Worm (Caenorhabditis elegans) whole organism, L2 larva: ENCODE data around the gene pkc-3.

Source experiments
- F13H6.1 ChIP-seq: sonication (generic microtip); optimal IDR thresholded peaks from 2 replicates; lab custom pipeline; 2016; ENCODE audit warnings: missing genetic modification characterization, missing compliant biosample characterization
- R02D3.7 ChIP-seq: fragments of 150-350 bp; optimal IDR thresholded peaks from 2 replicates; lab custom pipeline; 2014; ENCODE audit warnings: missing biosample characterization, missing genetic modification characterization
- Y55F3AM.14 ChIP-seq: fragments of 200-800 bp; sonication (Bioruptor generic); optimal IDR thresholded peaks from 2 replicates; lab custom pipeline; 2018; ENCODE audit warnings: mild to moderate bottlenecking, missing genetic modification characterization, missing compliant biosample characterization
- ZK546.5 ChIP-seq: sonication (generic microtip); optimal IDR thresholded peaks from 2 replicates; lab custom pipeline; 2017; ENCODE audit warnings: missing biosample characterization, missing genetic modification characterization
- alr-1 ChIP-seq: fragments of 150-350 bp; optimal IDR thresholded peaks from 2 replicates; lab custom pipeline; 2014; ENCODE audit warnings: missing biosample characterization, missing genetic modification characterization
- aly-2 ChIP-seq: fragments of 150-350 bp; optimal IDR thresholded peaks from 2 replicates; lab custom pipeline; 2014; ENCODE audit warnings: missing biosample characterization, missing genetic modification characterization
- ama-1 ChIP-seq: fragments of 150-350 bp; optimal IDR thresholded peaks from 2 replicates; lab custom pipeline; 2018; ENCODE audit warnings: inconsistent platforms
- blmp-1 ChIP-seq: sonication (generic microtip); optimal IDR thresholded peaks from 2 replicates; lab custom pipeline; 2017; ENCODE audit warnings: missing genetic modification characterization, mild to moderate bottlenecking, missing compliant biosample characterization, antibody characterized with exemption, moderate library complexity; ENCODE audit not compliant: insufficient read depth
- ceh-16 ChIP-seq: fragments of 150-350 bp; optimal IDR thresholded peaks from 2 replicates; lab custom pipeline; 2014; ENCODE audit warnings: missing biosample characterization, missing genetic modification characterization
- ceh-82 ChIP-seq: fragments of 150-350 bp; optimal IDR thresholded peaks from 2 replicates; lab custom pipeline; 2014; ENCODE audit warnings: missing biosample characterization, missing genetic modification characterization
- crh-2 ChIP-seq: sonication (generic microtip); optimal IDR thresholded peaks from 2 replicates; lab custom pipeline; 2017; ENCODE audit warnings: missing biosample characterization, missing genetic modification characterization
- dmd-4 ChIP-seq: sonication (generic microtip); optimal IDR thresholded peaks from 2 replicates; lab custom pipeline; 2017; ENCODE audit warnings: missing biosample characterization, missing genetic modification characterization
- egl-27 ChIP-seq: sonication (generic microtip); optimal IDR thresholded peaks from 3 replicates; lab custom pipeline; 2017; ENCODE audit warnings: missing biosample characterization, missing genetic modification reagents, missing genetic modification characterization
- elt-1 ChIP-seq: fragments of 150-350 bp; optimal IDR thresholded peaks from 2 replicates; lab custom pipeline; 2014; ENCODE audit warnings: missing biosample characterization, missing genetic modification characterization
- elt-3 ChIP-seq: sonication (generic microtip); optimal IDR thresholded peaks from 2 replicates; lab custom pipeline; 2017; ENCODE audit warnings: missing biosample characterization, missing genetic modification characterization
- fos-1 ChIP-seq: fragments of 150-350 bp; optimal IDR thresholded peaks from 2 replicates; lab custom pipeline; 2014; ENCODE audit warnings: missing biosample characterization, missing genetic modification characterization
- gmeb-1 ChIP-seq: fragments of 150-350 bp; optimal IDR thresholded peaks from 2 replicates; lab custom pipeline; 2014; ENCODE audit warnings: missing biosample characterization, missing genetic modification characterization
- lin-11 ChIP-seq: fragments of 150-350 bp; sonication (generic microtip); optimal IDR thresholded peaks from 2 replicates; lab custom pipeline; 2014; ENCODE audit warnings: missing biosample characterization, missing genetic modification characterization, inconsistent platforms, mixed read lengths
- lin-13 ChIP-seq: fragments of 150-350 bp; optimal IDR thresholded peaks from 2 replicates; lab custom pipeline; 2014; ENCODE audit warnings: missing biosample characterization, missing genetic modification reagents, missing genetic modification characterization
- lin-39 ChIP-seq: fragments of 150-350 bp; optimal IDR thresholded peaks from 2 replicates; lab custom pipeline; 2014; ENCODE audit warnings: missing biosample characterization, missing genetic modification reagents, missing genetic modification characterization
- mab-5 ChIP-seq: fragments of 150-350 bp; optimal IDR thresholded peaks from 2 replicates; lab custom pipeline; 2014; ENCODE audit warnings: missing biosample characterization, missing genetic modification characterization
- mbf-1 ChIP-seq: sonication (generic microtip); optimal IDR thresholded peaks from 2 replicates; lab custom pipeline; 2017; ENCODE audit warnings: missing biosample characterization, missing genetic modification characterization
- mdl-1 ChIP-seq, 2 experiments: fragments of 150-350 bp in 1 of 2; sonication (generic microtip) in 1 of 2; optimal IDR thresholded peaks; 2 replicates each; lab custom pipeline; 2017; ENCODE audit warnings: missing biosample characterization in 2 of 2, missing genetic modification characterization in 2 of 2
- nhr-10 ChIP-seq: sonication (generic microtip); optimal IDR thresholded peaks from 2 replicates; lab custom pipeline; 2017; ENCODE audit warnings: missing biosample characterization, missing genetic modification characterization
- nhr-11 ChIP-seq: fragments of 150-350 bp; optimal IDR thresholded peaks from 2 replicates; lab custom pipeline; 2014; ENCODE audit warnings: missing biosample characterization, missing genetic modification characterization
- nhr-12 ChIP-seq: fragments of 150-350 bp; optimal IDR thresholded peaks from 2 replicates; lab custom pipeline; 2014; ENCODE audit warnings: missing biosample characterization, missing genetic modification characterization
- nhr-129 ChIP-seq: fragments of 150-350 bp; optimal IDR thresholded peaks from 2 replicates; lab custom pipeline; 2014; ENCODE audit warnings: missing biosample characterization, missing genetic modification characterization
- nhr-21 ChIP-seq: fragments of 150-350 bp; optimal IDR thresholded peaks from 2 replicates; lab custom pipeline; 2014; ENCODE audit warnings: missing biosample characterization, missing genetic modification characterization
- nhr-23 ChIP-seq: fragments of 150-350 bp; optimal IDR thresholded peaks from 2 replicates; lab custom pipeline; 2014; ENCODE audit warnings: missing biosample characterization, missing genetic modification reagents, missing genetic modification characterization
- nhr-237 ChIP-seq: fragments of 150-350 bp; optimal IDR thresholded peaks from 2 replicates; lab custom pipeline; 2014; ENCODE audit warnings: missing biosample characterization, missing genetic modification characterization
- nhr-25 ChIP-seq: fragments of 150-350 bp; sonication (generic microtip); optimal IDR thresholded peaks from 3 replicates; lab custom pipeline; 2014; ENCODE audit warnings: missing biosample characterization, missing genetic modification characterization
- nhr-6 ChIP-seq: fragments of 150-350 bp; optimal IDR thresholded peaks from 2 replicates; lab custom pipeline; 2014; ENCODE audit warnings: missing biosample characterization, missing genetic modification characterization
- nhr-77 ChIP-seq: fragments of 150-350 bp; optimal IDR thresholded peaks from 2 replicates; lab custom pipeline; 2014; ENCODE audit warnings: missing biosample characterization, missing genetic modification characterization
- peb-1 ChIP-seq: fragments of 150-350 bp; optimal IDR thresholded peaks from 2 replicates; lab custom pipeline; 2014; ENCODE audit warnings: missing biosample characterization, missing genetic modification characterization
- sma-9 ChIP-seq, 2 experiments: fragments of 150-350 bp in 1 of 2; sonication (generic microtip) in 1 of 2; optimal IDR thresholded peaks; 2 replicates each; lab custom pipeline; 2014 to 2016; ENCODE audit warnings: missing genetic modification characterization in 2 of 2, mild to moderate bottlenecking in 1 of 2, missing biosample characterization in 1 of 2, missing compliant biosample characterization in 1 of 2, missing genetic modification reagents in 1 of 2, moderate library complexity in 1 of 2
- snpc-4 ChIP-seq: fragments of 150-350 bp; optimal IDR thresholded peaks from 2 replicates; lab custom pipeline; 2014; ENCODE audit warnings: missing biosample characterization, missing genetic modification characterization
- unc-39 ChIP-seq: fragments of 150-350 bp; optimal IDR thresholded peaks from 2 replicates; lab custom pipeline; 2014; ENCODE audit warnings: missing biosample characterization, missing genetic modification characterization
- unc-55 ChIP-seq: fragments of 150-350 bp; sonication (generic microtip); optimal IDR thresholded peaks from 3 replicates; lab custom pipeline; 2014; ENCODE audit warnings: missing biosample characterization, missing genetic modification reagents, missing genetic modification characterization
- unc-62 ChIP-seq: fragments of 150-350 bp; optimal IDR thresholded peaks from 2 replicates; lab custom pipeline; 2014; ENCODE audit warnings: missing biosample characterization, missing genetic modification reagents, missing genetic modification characterization
- zag-1 ChIP-seq: fragments of 150-350 bp; optimal IDR thresholded peaks from 2 replicates; lab custom pipeline; 2014; ENCODE audit warnings: missing biosample characterization, missing genetic modification characterization
- ztf-1 ChIP-seq: fragments of 200-800 bp; sonication (Bioruptor generic); conservative IDR thresholded peaks from 2 replicates; pipeline ENCODE4 v1.3.6; 2022; ENCODE audit warnings: missing genetic modification characterization, missing compliant biosample characterization
- ztf-4 ChIP-seq: fragments of 150-350 bp; optimal IDR thresholded peaks from 2 replicates; lab custom pipeline; 2014; ENCODE audit warnings: missing biosample characterization, missing genetic modification characterization

The pkc-3 gene

ce11 chrII:5378239-5378521, 1.6 kb upstream of the pkc-3 start:
- TF ChIP-seq sma-9 (GFP tag; optimal IDR thresholded peaks at IDR 0.05; lab: Kevin White, UChicago) (peak; percentile 33), sma-9 (tag; optimal IDR thresholded peaks at IDR 0.05; lab: Kevin White, UChicago) (no peak), crh-2 (tag; lab: Kevin White, UChicago) (peak; percentile 28), aly-2 (tag; lab: Kevin White, UChicago) (no peak), elt-3 (no peak), elt-1 (no peak), mdl-1 (tag; optimal IDR thresholded peaks at IDR 0.05; lab: Kevin White, UChicago) (no peak), mab-5 (tag; lab: Kevin White, UChicago) (no peak), unc-39 (tag; lab: Kevin White, UChicago) (no peak), egl-27 (tag; lab: Kevin White, UChicago) (no peak), unc-62 (GFP tag; lab: Kevin White, UChicago) (no peak), nhr-23 (no peak), nhr-25 (tag; lab: Kevin White, UChicago) (peak; percentile 5), lin-39 (tag; lab: Kevin White, UChicago) (no peak), ztf-1 (GFP tag; lab: Robert Waterston, UW) (no peak), R02D3.7 (tag; lab: Kevin White, UChicago) (no peak), lin-11 (tag; lab: Kevin White, UChicago) (no peak), blmp-1 (tag; lab: Kevin White, UChicago) (no peak), nhr-237 (tag; lab: Kevin White, UChicago) (no peak), Y55F3AM.14 (no peak), ceh-82 (tag; lab: Kevin White, UChicago) (no peak), F13H6.1 (tag; lab: Kevin White, UChicago) (no peak), peb-1 (no peak), zag-1 (tag; lab: Kevin White, UChicago) (no peak), nhr-12 (tag; lab: Kevin White, UChicago) (no peak), mbf-1 (tag; lab: Kevin White, UChicago) (no peak), fos-1 (tag; lab: Kevin White, UChicago) (peak; percentile 8), nhr-21 (tag; lab: Kevin White, UChicago) (no peak), nhr-11 (no peak), nhr-77 (no peak), ama-1 (lab: Kevin White, UChicago) (no peak), nhr-6 (no peak), alr-1 (tag; lab: Kevin White, UChicago) (no peak), ceh-16 (no peak), dmd-4 (tag; lab: Kevin White, UChicago) (no peak), gmeb-1 (tag; lab: Kevin White, UChicago) (no peak), nhr-129 (peak; percentile 49)

ce11 chrII:5384282-5384681, 4.5 kb downstream of the pkc-3 start:
- TF ChIP-seq R02D3.7 (tag; lab: Kevin White, UChicago) (no peak), lin-11 (tag; lab: Kevin White, UChicago) (no peak), crh-2 (tag; lab: Kevin White, UChicago) (no peak), ceh-82 (tag; lab: Kevin White, UChicago) (no peak), ZK546.5 (tag; lab: Kevin White, UChicago) (no peak), nhr-10 (tag; lab: Kevin White, UChicago) (no peak)

ce11 chrII:5387217-5387616, 7.4 kb downstream of the pkc-3 start, which contains the start of gene ccpp-6:
Gene ccpp-6, minus strand, starts transcription at chrII:5387317.
- no peak for TF ChIP-seq nhr-21 (tag; lab: Kevin White, UChicago)
- no peak for TF ChIP-seq mdl-1 (tag; optimal IDR thresholded peaks at IDR 0.05; lab: Kevin White, UChicago)
- no peak for TF ChIP-seq snpc-4 (tag; lab: Kevin White, UChicago)
- TF ChIP-seq lin-39 (tag; lab: Kevin White, UChicago) = no peak
- TF ChIP-seq ztf-4 = no peak
- TF ChIP-seq lin-13 (GFP tag; lab: Kevin White, UChicago) = no peak
- TF ChIP-seq unc-55 (GFP tag; lab: Kevin White, UChicago) = no peak
- no peak for TF ChIP-seq ceh-82 (tag; lab: Kevin White, UChicago)
- TF ChIP-seq crh-2 (tag; lab: Kevin White, UChicago) = no peak
- no peak for TF ChIP-seq mab-5 (tag; lab: Kevin White, UChicago)
